Worm (Caenorhabditis elegans): Measurements from ENCODE around the gene C10A4.2.

- no peak for TF ChIP-seq unc-62 (GFP tag; optimal IDR thresholded peaks at IDR 0.05)
- no peak for TF ChIP-seq C34F6.9 (tag; optimal IDR thresholded peaks at IDR 0.05)
- TF ChIP-seq nhr-77 (tag; optimal IDR thresholded peaks at IDR 0.05) = no peak
- no peak for TF ChIP-seq F13H6.1 (tag; optimal IDR thresholded peaks at IDR 0.05)
- TF ChIP-seq mbf-1 (tag; optimal IDR thresholded peaks at IDR 0.05) = no peak
- TF ChIP-seq ama-1 (optimal IDR thresholded peaks at IDR 0.05) = no peak
- no peak for TF ChIP-seq nhr-25 (tag; optimal IDR thresholded peaks at IDR 0.05)
- no peak for TF ChIP-seq blmp-1 (tag; optimal IDR thresholded peaks at IDR 0.05; ENCODE audit: insufficient read depth)
- TF ChIP-seq nhr-237 (tag; optimal IDR thresholded peaks at IDR 0.05) = no peak
- no peak for TF ChIP-seq nhr-10 (tag; optimal IDR thresholded peaks at IDR 0.05)
- no peak for TF ChIP-seq ztf-4 (tag; optimal IDR thresholded peaks at IDR 0.05)
- TF ChIP-seq lsy-2 (tag; optimal IDR thresholded peaks at IDR 0.05) = no peak
Observed at ce11 chrX:7424813-7425212, 14.8 kb downstream of the C10A4.2 start, which contains the start of gene mnm-2.
